Fruit fly (Drosophila melanogaster): Measurements from ENCODE around the gene Nop56.

dm6 chr3R:22411879-22412587 is 8.8 kb downstream of the Nop56 start:
- TF ChIP-seq HLH54F (GFP tag; optimal IDR thresholded peaks at IDR 0.05) (no peak), Hr39 (optimal IDR thresholded peaks at IDR 0.05) (no peak), Xbp1 (GFP tag; optimal IDR thresholded peaks at IDR 0.05) (no peak), Stat92E (GFP tag; optimal IDR thresholded peaks at IDR 0.05) (no peak), Sox102F (GFP tag; optimal IDR thresholded peaks at IDR 0.05) (no peak)

All from whole organism, embryonic.